Worm (Caenorhabditis elegans) whole organism, late embryonic: ENCODE data around the gene rga-9.
A peak's percentile ranks its signal among the peaks of the same experiment; 100 is the strongest.

Experiments used
- C08G9.2 ChIP-seq: sonication (generic microtip); optimal IDR thresholded peaks from 2 replicates; lab custom pipeline; 2016; ENCODE audit warnings: mild to moderate bottlenecking, missing genetic modification characterization, moderate library complexity, missing compliant biosample characterization
- F13H6.1 ChIP-seq: sonication (generic microtip); optimal IDR thresholded peaks from 2 replicates; lab custom pipeline; 2016; ENCODE audit warnings: missing genetic modification characterization, missing compliant biosample characterization
- K02D7.2 ChIP-seq: sonication (generic microtip); optimal IDR thresholded peaks from 2 replicates; lab custom pipeline; 2017; ENCODE audit warnings: mild to moderate bottlenecking, missing genetic modification characterization, missing compliant biosample characterization
- K09A11.1 ChIP-seq: sonication (generic microtip); optimal IDR thresholded peaks from 2 replicates; lab custom pipeline; 2017; ENCODE audit warnings: antibody characterized with exemption, mild to moderate bottlenecking, missing genetic modification characterization, missing compliant biosample characterization; ENCODE audit not compliant: insufficient read depth
- ama-1 ChIP-seq: fragments of 150-350 bp; optimal IDR thresholded peaks from 2 replicates; lab custom pipeline; 2014
- ceh-18 ChIP-seq: sonication (generic microtip); optimal IDR thresholded peaks from 2 replicates; lab custom pipeline; 2016; ENCODE audit warnings: missing genetic modification characterization, missing compliant biosample characterization
- ceh-22 ChIP-seq: sonication (generic microtip); optimal IDR thresholded peaks from 2 replicates; lab custom pipeline; 2017; ENCODE audit warnings: missing biosample characterization, missing genetic modification characterization
- ceh-31 ChIP-seq: sonication (generic microtip); optimal IDR thresholded peaks from 2 replicates; lab custom pipeline; 2016; ENCODE audit warnings: missing genetic modification characterization, missing compliant biosample characterization
- ceh-34 ChIP-seq: sonication (generic microtip); optimal IDR thresholded peaks from 2 replicates; lab custom pipeline; 2016; ENCODE audit warnings: mild to moderate bottlenecking, missing genetic modification characterization, missing compliant biosample characterization
- ceh-45 ChIP-seq: fragments of 200-800 bp; sonication (Bioruptor generic); IDR thresholded peaks from 2 replicates; pipeline ENCODE4 v1.3.6; 2022; ENCODE audit warnings: missing genetic modification reagents, missing genetic modification characterization, missing compliant biosample characterization
- ceh-48 ChIP-seq: sonication (generic microtip); optimal IDR thresholded peaks from 2 replicates; lab custom pipeline; 2016; ENCODE audit warnings: missing genetic modification characterization, inconsistent platforms, missing compliant biosample characterization
- dmd-4 ChIP-seq: sonication (generic microtip); optimal IDR thresholded peaks from 2 replicates; lab custom pipeline; 2016; ENCODE audit warnings: borderline replicate concordance, missing genetic modification characterization, missing compliant biosample characterization
- elt-2 ChIP-seq: sonication (generic microtip); optimal IDR thresholded peaks from 2 replicates; lab custom pipeline; 2016; ENCODE audit warnings: missing genetic modification reagents, missing genetic modification characterization, missing compliant biosample characterization
- elt-4 ChIP-seq: sonication (generic microtip); optimal IDR thresholded peaks from 2 replicates; lab custom pipeline; 2016; ENCODE audit warnings: missing genetic modification characterization, missing compliant biosample characterization
- fkh-10 ChIP-seq: fragments of 150-350 bp; optimal IDR thresholded peaks from 2 replicates; lab custom pipeline; 2014; ENCODE audit warnings: missing biosample characterization, missing genetic modification reagents, missing genetic modification characterization
- hlh-30 ChIP-seq: sonication (generic microtip); optimal IDR thresholded peaks from 2 replicates; lab custom pipeline; 2017; ENCODE audit warnings: antibody characterized with exemption, missing genetic modification characterization, missing compliant biosample characterization; ENCODE audit not compliant: insufficient read depth
- hlh-6 ChIP-seq: sonication (generic microtip); optimal IDR thresholded peaks from 2 replicates; lab custom pipeline; 2016; ENCODE audit warnings: missing genotype, missing genetic modification characterization, missing compliant biosample characterization
- hlh-8 ChIP-seq: sonication (generic microtip); optimal IDR thresholded peaks from 2 replicates; lab custom pipeline; 2016; ENCODE audit warnings: missing genotype, missing genetic modification characterization, missing compliant biosample characterization
- lim-6 ChIP-seq: sonication (generic microtip); optimal IDR thresholded peaks from 2 replicates; lab custom pipeline; 2016; ENCODE audit warnings: missing genetic modification characterization, missing compliant biosample characterization
- mec-3 ChIP-seq: sonication (generic microtip); optimal IDR thresholded peaks from 2 replicates; lab custom pipeline; 2016; ENCODE audit warnings: borderline replicate concordance, missing genetic modification characterization, missing compliant biosample characterization
- nfya-1 ChIP-seq: sonication (generic microtip); optimal IDR thresholded peaks from 2 replicates; lab custom pipeline; 2017; ENCODE audit warnings: missing genetic modification characterization, mild to moderate bottlenecking, missing compliant biosample characterization, antibody characterized with exemption, moderate library complexity
- npax-4 ChIP-seq: sonication (generic microtip); optimal IDR thresholded peaks from 2 replicates; lab custom pipeline; 2016; ENCODE audit warnings: missing genetic modification characterization, missing compliant biosample characterization
- odd-2 ChIP-seq: sonication (generic microtip); optimal IDR thresholded peaks from 2 replicates; lab custom pipeline; 2017; ENCODE audit warnings: antibody characterized with exemption, mild to moderate bottlenecking, missing genetic modification characterization, missing compliant biosample characterization
- pros-1 ChIP-seq: fragments of 150-350 bp; optimal IDR thresholded peaks from 2 replicates; lab custom pipeline; 2014; ENCODE audit warnings: missing biosample characterization, missing genetic modification reagents, missing genetic modification characterization
- ref-2 ChIP-seq: sonication (generic microtip); optimal IDR thresholded peaks from 2 replicates; lab custom pipeline; 2016; ENCODE audit warnings: missing genetic modification characterization, missing compliant biosample characterization
- rnt-1 ChIP-seq: sonication (generic microtip); optimal IDR thresholded peaks from 2 replicates; lab custom pipeline; 2016; ENCODE audit warnings: missing genetic modification characterization, missing compliant biosample characterization
- syd-9 ChIP-seq: sonication (generic microtip); optimal IDR thresholded peaks from 2 replicates; lab custom pipeline; 2016; ENCODE audit warnings: mild to moderate bottlenecking, missing genetic modification characterization, moderate library complexity, missing compliant biosample characterization
- tbx-2 ChIP-seq: sonication (generic microtip); optimal IDR thresholded peaks from 2 replicates; lab custom pipeline; 2016; ENCODE audit warnings: missing genetic modification characterization, missing compliant biosample characterization
- tbx-7 ChIP-seq: sonication (generic microtip); optimal IDR thresholded peaks from 2 replicates; lab custom pipeline; 2016; ENCODE audit warnings: missing genotype, missing genetic modification characterization, missing compliant biosample characterization
- ttx-3 ChIP-seq: sonication (generic microtip); optimal IDR thresholded peaks from 2 replicates; lab custom pipeline; 2016; ENCODE audit warnings: missing genetic modification reagents, missing genetic modification characterization, missing compliant biosample characterization
- unc-3 ChIP-seq, 2 experiments: fragments of 200-800 bp in 1 of 2; sonication (Bioruptor generic) in 1 of 2; sonication (generic microtip) in 1 of 2; conservative IDR thresholded peaks in 1 of 2; optimal IDR thresholded peaks in 1 of 2; 2 replicates each; pipeline versions ENCODE4 v1.3.6 to Lab custom; 2016 to 2022; ENCODE audit warnings: missing compliant biosample characterization in 2 of 2, missing genetic modification characterization in 2 of 2, missing genetic modification reagents in 1 of 2
- unc-42 ChIP-seq: sonication (generic microtip); optimal IDR thresholded peaks from 2 replicates; lab custom pipeline; 2016; ENCODE audit warnings: missing genotype, missing genetic modification characterization, missing compliant biosample characterization
- unc-86 ChIP-seq: sonication (generic microtip); optimal IDR thresholded peaks from 2 replicates; lab custom pipeline; 2016; ENCODE audit warnings: missing genetic modification characterization, missing compliant biosample characterization
- zip-5 ChIP-seq: sonication (generic microtip); optimal IDR thresholded peaks from 2 replicates; lab custom pipeline; 2016; ENCODE audit warnings: missing genetic modification characterization, missing compliant biosample characterization
- ztf-16 ChIP-seq: sonication (generic microtip); optimal IDR thresholded peaks from 2 replicates; lab custom pipeline; 2017; ENCODE audit warnings: missing genetic modification characterization, missing compliant biosample characterization

Gene rga-9

DNA sequence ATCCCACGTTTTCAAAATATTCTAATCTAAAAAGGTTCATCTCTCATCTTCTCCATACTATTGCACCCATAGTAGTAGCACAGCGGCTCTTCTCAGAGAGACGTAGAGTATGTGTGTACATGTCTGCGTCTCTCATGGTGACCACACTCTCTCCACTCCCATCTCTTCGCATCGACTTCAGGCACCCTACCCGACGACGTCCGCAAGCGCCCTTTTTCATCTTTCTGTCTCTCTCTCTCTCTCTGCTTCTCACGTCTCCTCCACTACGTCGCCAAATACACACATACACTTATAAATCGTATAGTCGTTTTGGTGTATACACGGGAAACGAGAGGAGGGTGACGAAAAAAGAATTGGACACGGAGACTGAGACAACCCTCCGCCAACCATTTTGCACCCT is 12.2 kb upstream of the rga-9 start:
- TF ChIP-seq syd-9 (tag; lab: Kevin White, UChicago) = peak; percentile 29
- peak; percentile 58 for TF ChIP-seq nfya-1 (tag; lab: Kevin White, UChicago)
- TF ChIP-seq odd-2 = no peak
- peak; percentile 12 for TF ChIP-seq pros-1 (tag; lab: Kevin White, UChicago)
- peak; percentile 58 for TF ChIP-seq hlh-6 (tag; lab: Kevin White, UChicago)
- TF ChIP-seq unc-42 (tag; lab: Kevin White, UChicago) = peak; percentile 49
- no peak for TF ChIP-seq K02D7.2 (tag; lab: Kevin White, UChicago)
- TF ChIP-seq ceh-18 (tag; lab: Kevin White, UChicago) = peak; percentile 5
- TF ChIP-seq tbx-2 = peak; percentile 22
- peak; percentile 73 for TF ChIP-seq ceh-31 (tag; lab: Kevin White, UChicago)
- TF ChIP-seq ama-1 (lab: Kevin White, UChicago) = no peak
- TF ChIP-seq fkh-10 (GFP tag; lab: Kevin White, UChicago) = peak; percentile 32
- peak; percentile 26 for TF ChIP-seq ref-2
- no peak for TF ChIP-seq ceh-45 (GFP tag; lab: Robert Waterston, UW)

ce11 chrII:15256932-15257331 is 11.1 kb upstream of the rga-9 start:
- TF ChIP-seq ztf-16 (tag; lab: Kevin White, UChicago) = no peak
- TF ChIP-seq K09A11.1 = no peak
- TF ChIP-seq rnt-1 = no peak
- no peak for TF ChIP-seq elt-4
- TF ChIP-seq unc-3 (GFP tag; conservative IDR thresholded peaks at IDR 0.05; lab: Robert Waterston, UW) = no peak
- TF ChIP-seq unc-3 (tag; optimal IDR thresholded peaks at IDR 0.05; lab: Kevin White, UChicago) = no peak
- no peak for TF ChIP-seq hlh-8 (tag; lab: Kevin White, UChicago)
- no peak for TF ChIP-seq K02D7.2 (tag; lab: Kevin White, UChicago)

- TF ChIP-seq elt-4 (no peak), unc-86 (tag; lab: Kevin White, UChicago) (no peak), hlh-6 (tag; lab: Kevin White, UChicago) (no peak), lim-6 (tag; lab: Kevin White, UChicago) (no peak), unc-3 (GFP tag; conservative IDR thresholded peaks at IDR 0.05; lab: Robert Waterston, UW) (no peak), unc-3 (tag; optimal IDR thresholded peaks at IDR 0.05; lab: Kevin White, UChicago) (no peak), dmd-4 (no peak), nfya-1 (tag; lab: Kevin White, UChicago) (peak; percentile 46), K09A11.1 (no peak), ceh-18 (tag; lab: Kevin White, UChicago) (no peak), tbx-7 (tag; lab: Kevin White, UChicago) (no peak), ceh-48 (tag; lab: Kevin White, UChicago) (peak; percentile 57), zip-5 (no peak)
- TF ChIP-seq, all 69 proteins: peak for 2
Measured at ce11 chrII:15258668-15259067, 9.3 kb upstream of the rga-9 start.

- no peak for TF ChIP-seq ztf-16 (tag; lab: Kevin White, UChicago)
- TF ChIP-seq rnt-1 = no peak
- TF ChIP-seq npax-4 = no peak
- no peak for TF ChIP-seq F13H6.1
- no peak for TF ChIP-seq hlh-6 (tag; lab: Kevin White, UChicago)
- TF ChIP-seq elt-4 = no peak
- no peak for TF ChIP-seq ceh-34 (tag; lab: Kevin White, UChicago)
Measured at ce11 chrII:15260551-15260950, 7.5 kb upstream of the rga-9 start.

- TF ChIP-seq elt-2 (tag; lab: Kevin White, UChicago) (no peak), hlh-30 (tag; lab: Kevin White, UChicago) (no peak), C08G9.2 (peak; percentile 31), mec-3 (tag; lab: Kevin White, UChicago) (peak; percentile 46), ttx-3 (tag; lab: Kevin White, UChicago) (no peak), hlh-6 (tag; lab: Kevin White, UChicago) (no peak), ceh-22 (tag; lab: Kevin White, UChicago) (no peak), ceh-45 (GFP tag; lab: Robert Waterston, UW) (0 out of 2 replicates have a peak, but pooled peaks have one; percentile 5)
Measured at ce11 chrII:15261082-15261481, 6.9 kb upstream of the rga-9 start.
